Worm (Caenorhabditis elegans): Measurements from ENCODE around the gene K11D12.8.

- TF ChIP-seq tbx-9 (tag; optimal IDR thresholded peaks at IDR 0.05; ENCODE audit: borderline replicate concordance): no peak
- no peak for TF ChIP-seq snpc-4 (GFP tag; optimal IDR thresholded peaks at IDR 0.05)
- no peak for TF ChIP-seq snpc-4 (tag; optimal IDR thresholded peaks at IDR 0.05)
- no peak for TF ChIP-seq somi-1 (GFP tag; optimal IDR thresholded peaks at IDR 0.05)
- no peak for TF ChIP-seq F52B5.7 (tag; optimal IDR thresholded peaks at IDR 0.05)
- TF ChIP-seq snpc-1.3 (tag; optimal IDR thresholded peaks at IDR 0.05; ENCODE audit: insufficient read depth): no peak
- no peak for TF ChIP-seq dox-1 (GFP tag; IDR thresholded peaks at IDR 0.05)
- no peak for TF ChIP-seq dpl-1 (GFP tag; optimal IDR thresholded peaks at IDR 0.05)
- TF ChIP-seq lin-40 (tag; optimal IDR thresholded peaks at IDR 0.05): no peak
- no peak for TF ChIP-seq aptf-2 (GFP tag; conservative IDR thresholded peaks at IDR 0.05)
- no peak for TF ChIP-seq nhr-179 (tag; optimal IDR thresholded peaks at IDR 0.05)
- TF ChIP-seq efl-1 (GFP tag; optimal IDR thresholded peaks at IDR 0.05): no peak
These were observed 24.1 kb downstream of the K11D12.8 start for ce11 chrV:5016728-5017127.

All from whole organism, young adult.